Fruit fly (Drosophila melanogaster) whole organism: Measurements from ENCODE around the gene CRMP.

Experiments
- CG8478 ChIP-seq: fragments of >200 bp; optimal IDR thresholded peaks from 2 replicates; lab custom pipeline; 2018; ENCODE audit warnings: inconsistent platforms
- EcR ChIP-seq, 2 experiments: fragments of >200 bp; optimal IDR thresholded peaks; 2 replicates each; lab custom pipeline; 2017; ENCODE audit warnings: missing biosample characterization in 2 of 2, missing genetic modification characterization in 2 of 2, missing genetic modification reagents in 2 of 2
- pan ChIP-seq: fragments of >200 bp; optimal IDR thresholded peaks from 2 replicates; lab custom pipeline; 2017
- psq ChIP-seq: fragments of >200 bp; optimal IDR thresholded peaks from 2 replicates; lab custom pipeline; 2017
- usp ChIP-seq: fragments of >200 bp; optimal IDR thresholded peaks from 2 replicates; lab custom pipeline; 2017; ENCODE audit warnings: missing biosample characterization, missing genetic modification characterization, mixed read lengths

DNA sequence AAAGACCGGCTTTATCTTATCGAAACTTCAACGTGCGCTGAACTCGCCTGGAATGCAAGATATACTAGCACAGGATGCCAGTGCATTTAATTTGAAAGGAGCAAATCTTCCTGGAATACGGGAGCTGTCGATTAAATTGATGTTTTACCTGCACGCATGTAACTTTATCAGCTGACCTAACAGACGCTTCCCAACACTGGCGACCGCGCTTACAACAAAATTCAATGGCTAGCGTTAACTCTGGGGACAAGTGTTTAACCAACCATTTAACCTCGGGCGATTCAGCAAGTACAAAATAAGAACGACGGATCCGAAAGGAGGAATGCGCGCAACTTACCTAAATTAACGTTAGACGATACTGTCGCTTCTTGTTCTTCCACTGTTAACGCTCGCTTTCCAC, 40.8 kb downstream of the CRMP start:
- TF ChIP-seq CG8478 (lab: Kevin White, UChicago) (no peak), psq (no peak), usp (GFP tag; lab: Kevin White, UChicago) (no peak), EcR (GFP tag; optimal IDR thresholded peaks at IDR 0.05; lab: Kevin White, UChicago) (no peak), pan (lab: Kevin White, UChicago) (no peak)
